Worm (Caenorhabditis elegans) whole organism, midembryonic: ENCODE results near the gene cab-1.

Experiments used
- T22C8.4 ChIP-seq: fragments of 200-800 bp; sonication (Bioruptor generic); IDR thresholded peaks from 2 replicates; pipeline ENCODE4 v1.3.6; 2022; ENCODE audit warnings: missing genetic modification characterization, missing compliant biosample characterization
- cog-1 ChIP-seq: sonication (generic microtip); optimal IDR thresholded peaks from 2 replicates; lab custom pipeline; 2016; ENCODE audit warnings: missing genetic modification characterization, missing compliant biosample characterization
- flt-1 ChIP-seq: fragments of 200-800 bp; sonication (Bioruptor generic); IDR thresholded peaks from 2 replicates; pipeline ENCODE4 v1.3.6; 2022; ENCODE audit warnings: missing genetic modification characterization, missing compliant biosample characterization
- ztf-23 ChIP-seq: fragments of 200-800 bp; sonication (Bioruptor generic); IDR thresholded peaks from 2 replicates; pipeline ENCODE4 v1.3.6; 2022; ENCODE audit warnings: missing genetic modification reagents, missing genetic modification characterization, missing compliant biosample characterization

- TF ChIP-seq T22C8.4 (GFP tag; lab: Robert Waterston, UW), result no peak
- TF ChIP-seq ztf-23 (GFP tag; lab: Robert Waterston, UW), result no peak
- TF ChIP-seq cog-1, result no peak
- no peak for TF ChIP-seq flt-1
Observed at ce11 chrX:12256594-12257048, 43.9 kb upstream of the cab-1 start, which contains the start of gene E01G6.2.
